Worm (Caenorhabditis elegans): Measurements from ENCODE around the gene klc-1.
A peak's percentile ranks its signal among the peaks of the same experiment; 100 is the strongest.

klc-1 gene

ce11 chrIV:11038665-11039064 lies 44.9 kb upstream of the klc-1 start:
- TF ChIP-seq hmg-1.2 (GFP tag; IDR thresholded peaks at IDR 0.05) (peak; percentile 58; the same call in 1 of the 2 replicates), pha-4 (tag; optimal IDR thresholded peaks at IDR 0.05) (no peak)

ce11 chrIV:11044377-11044776 lies 39.2 kb upstream of the klc-1 start:
- TF ChIP-seq B0261.1 (tag; optimal IDR thresholded peaks at IDR 0.05) (no peak), Y79H2A.3 (GFP tag; conservative IDR thresholded peaks at IDR 0.05) (no peak), snpc-1.1 (tag; optimal IDR thresholded peaks at IDR 0.05; ENCODE audit: insufficient read depth) (no peak), Y56A3A.18 (GFP tag; IDR thresholded peaks at IDR 0.05) (no peak), lsy-27 (tag; optimal IDR thresholded peaks at IDR 0.05; ENCODE audit: borderline replicate concordance, insufficient read depth) (no peak), madf-10 (tag; optimal IDR thresholded peaks at IDR 0.05) (no peak), ama-1 (optimal IDR thresholded peaks at IDR 0.05) (no peak), ama-1 (GFP tag; optimal IDR thresholded peaks at IDR 0.05) (no peak), snpc-4 (GFP tag; optimal IDR thresholded peaks at IDR 0.05) (no peak), snpc-4 (tag; optimal IDR thresholded peaks at IDR 0.05) (no peak), mcd-1 (GFP tag; IDR thresholded peaks at IDR 0.05) (no peak), F55B11.4 (tag; optimal IDR thresholded peaks at IDR 0.05; ENCODE audit: borderline replicate concordance, insufficient read depth) (no peak), ceh-27 (GFP tag; optimal IDR thresholded peaks at IDR 0.05) (no peak), aptf-3 (GFP tag; IDR thresholded peaks at IDR 0.05) (no peak), F22D6.2 (tag; optimal IDR thresholded peaks at IDR 0.05) (no peak), chd-7 (tag; optimal IDR thresholded peaks at IDR 0.05) (no peak)

DNA sequence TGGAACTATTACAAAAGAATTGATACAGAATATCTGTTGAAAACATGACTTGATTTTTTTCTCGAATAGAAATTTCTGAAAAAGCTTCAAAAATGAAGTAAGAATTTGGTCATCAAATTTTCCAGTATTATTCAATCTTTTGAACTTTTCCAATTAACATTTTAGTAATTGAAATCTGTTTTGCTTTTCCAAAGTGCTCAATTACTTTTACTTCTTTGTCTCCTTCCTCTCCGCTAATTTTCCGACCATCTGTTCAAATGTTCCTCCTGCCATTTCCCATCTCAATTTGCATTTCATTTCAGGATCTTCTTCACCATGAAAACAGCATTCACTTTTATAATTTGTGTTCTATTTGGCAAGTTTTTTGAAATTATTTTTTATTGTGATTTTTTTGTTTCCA lies 34.7 kb upstream of the klc-1 start, which contains the start of gene F36H1.11:
F36H1.11 (plus strand) TSS at position 301 of the 400 bp plus-strand sequence.
- TF ChIP-seq ztf-3 (GFP tag; optimal IDR thresholded peaks at IDR 0.05) (no peak), atf-7 (tag; optimal IDR thresholded peaks at IDR 0.05) (no peak), nfya-1 (tag; optimal IDR thresholded peaks at IDR 0.05; ENCODE audit: borderline replicate concordance, insufficient read depth) (no peak), F37B4.10 (GFP tag; IDR thresholded peaks at IDR 0.05) (no peak), nhr-90 (tag; optimal IDR thresholded peaks at IDR 0.05) (no peak), lsy-27 (tag; optimal IDR thresholded peaks at IDR 0.05; ENCODE audit: borderline replicate concordance, insufficient read depth) (no peak), F23B12.7 (tag; optimal IDR thresholded peaks at IDR 0.05; ENCODE audit: insufficient read depth) (no peak), Y56A3A.18 (GFP tag; IDR thresholded peaks at IDR 0.05) (no peak), T07F8.4 (tag; optimal IDR thresholded peaks at IDR 0.05) (no peak), madf-6 (GFP tag; IDR thresholded peaks at IDR 0.05) (no peak), B0336.3 (GFP tag; IDR thresholded peaks at IDR 0.05) (no peak), sea-2 (GFP tag; IDR thresholded peaks at IDR 0.05) (no peak), B0019.2 (GFP tag; conservative IDR thresholded peaks at IDR 0.05) (no peak), F57C9.4 (tag; optimal IDR thresholded peaks at IDR 0.05) (no peak), nfyb-1 (GFP tag; IDR thresholded peaks at IDR 0.05) (no peak), Y67H2A.10 (GFP tag; conservative IDR thresholded peaks at IDR 0.05) (no peak), Y53F4B.3 (GFP tag; IDR thresholded peaks at IDR 0.05) (no peak)

DNA sequence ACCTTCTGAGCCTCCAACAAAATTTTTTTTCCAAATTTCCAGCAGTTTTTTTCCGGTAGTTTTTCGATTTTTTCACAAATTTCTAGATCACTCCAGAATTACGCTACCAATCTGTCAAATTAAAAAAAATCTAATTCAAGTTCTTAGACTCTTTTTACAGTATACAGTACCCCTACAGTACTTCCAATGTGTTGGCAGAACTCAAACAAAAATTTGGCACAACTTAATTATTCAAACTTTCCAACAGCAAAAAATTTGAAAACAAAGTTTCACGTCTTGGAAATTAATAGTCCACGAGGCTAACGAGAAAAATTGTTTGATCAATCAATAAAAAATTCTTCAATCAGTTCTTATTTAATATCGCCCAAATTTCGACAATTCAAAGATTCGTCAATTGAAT lies 33.7 kb upstream of the klc-1 start, which contains the start of gene F36H1.3:
F36H1.3 (plus strand) TSS at position 323 of the 400 bp plus-strand sequence.
- no peak for TF ChIP-seq ceh-100 (GFP tag; IDR thresholded peaks at IDR 0.05)
- TF ChIP-seq B0261.1 (tag; optimal IDR thresholded peaks at IDR 0.05) = no peak
- TF ChIP-seq hmg-20 (GFP tag; IDR thresholded peaks at IDR 0.05) = no peak
- no peak for TF ChIP-seq mxl-1 (tag; optimal IDR thresholded peaks at IDR 0.05)
- no peak for TF ChIP-seq F39B2.1 (GFP tag; IDR thresholded peaks at IDR 0.05)
- no peak for TF ChIP-seq nfyb-1 (GFP tag; IDR thresholded peaks at IDR 0.05)
- no peak for TF ChIP-seq hsf-1 (GFP tag; IDR thresholded peaks at IDR 0.05)
- TF ChIP-seq madf-6 (GFP tag; IDR thresholded peaks at IDR 0.05) = no peak
- no peak for TF ChIP-seq zfh-2 (GFP tag; conservative IDR thresholded peaks at IDR 0.05)
- TF ChIP-seq somi-1 (GFP tag; optimal IDR thresholded peaks at IDR 0.05) = no peak
